Worm (Caenorhabditis elegans) whole organism, young adult: ENCODE results near the gene C30F2.2.
A peak's percentile ranks its signal among the peaks of the same experiment; 100 is the strongest.

ENCODE experiments used
- B0336.3 ChIP-seq: fragments of 200-800 bp; sonication (Bioruptor generic); IDR thresholded peaks from 2 replicates; pipeline ENCODE4 v1.3.6; 2022; ENCODE audit warnings: missing genetic modification characterization, missing compliant biosample characterization
- F37B4.10 ChIP-seq: fragments of 200-800 bp; sonication (Bioruptor generic); IDR thresholded peaks from 2 replicates; pipeline ENCODE4 v1.3.6; 2022; ENCODE audit warnings: missing genetic modification characterization, missing compliant biosample characterization
- T07F8.4 ChIP-seq: sonication (generic microtip); optimal IDR thresholded peaks from 2 replicates; lab custom pipeline; 2016; ENCODE audit warnings: mild to moderate bottlenecking, missing genetic modification characterization, moderate library complexity, missing compliant biosample characterization
- ZK185.1 ChIP-seq: sonication (generic microtip); optimal IDR thresholded peaks from 2 replicates; lab custom pipeline; 2016; ENCODE audit warnings: mild to moderate bottlenecking, missing genetic modification characterization, missing compliant biosample characterization; ENCODE audit not compliant: poor library complexity, severe bottlenecking
- akir-1 ChIP-seq: fragments of 200-800 bp; sonication (Bioruptor generic); optimal IDR thresholded peaks from 2 replicates; lab custom pipeline; 2018; ENCODE audit warnings: mild to moderate bottlenecking, missing genetic modification characterization, moderate library complexity, missing compliant biosample characterization
- aptf-3 ChIP-seq: fragments of 200-800 bp; sonication (Bioruptor generic); IDR thresholded peaks from 2 replicates; pipeline ENCODE4 v1.3.6; 2022; ENCODE audit warnings: missing genetic modification characterization, missing compliant biosample characterization
- atf-7 ChIP-seq: sonication (generic microtip); optimal IDR thresholded peaks from 2 replicates; lab custom pipeline; 2017; ENCODE audit warnings: mild to moderate bottlenecking, missing genetic modification characterization, missing compliant biosample characterization
- athp-1 ChIP-seq: sonication (generic microtip); optimal IDR thresholded peaks from 2 replicates; lab custom pipeline; 2017; ENCODE audit warnings: mild to moderate bottlenecking, missing genetic modification characterization, missing compliant biosample characterization
- attf-5 ChIP-seq: fragments of 200-800 bp; sonication (Bioruptor generic); optimal IDR thresholded peaks from 2 replicates; lab custom pipeline; 2018; ENCODE audit warnings: mild to moderate bottlenecking, missing genetic modification characterization, missing compliant biosample characterization
- attf-6 ChIP-seq: fragments of 200-800 bp; sonication (Bioruptor generic); IDR thresholded peaks from 2 replicates; pipeline ENCODE4 v1.3.6; 2022; ENCODE audit warnings: missing genetic modification reagents, missing genetic modification characterization, missing compliant biosample characterization
- bed-1 ChIP-seq: fragments of 200-800 bp; sonication (Bioruptor generic); IDR thresholded peaks from 2 replicates; pipeline ENCODE4 v1.3.6; 2022; ENCODE audit warnings: missing genetic modification reagents, missing genetic modification characterization, missing compliant biosample characterization
- bed-2 ChIP-seq: fragments of 200-800 bp; sonication (Bioruptor generic); IDR thresholded peaks from 2 replicates; pipeline ENCODE4 v1.3.6; 2022; ENCODE audit warnings: missing genetic modification reagents, missing genetic modification characterization, missing compliant biosample characterization
- cebp-2 ChIP-seq: fragments of 200-800 bp; sonication (Bioruptor generic); IDR thresholded peaks from 2 replicates; pipeline ENCODE4 v1.3.6; 2022; ENCODE audit warnings: missing genetic modification characterization, missing compliant biosample characterization
- die-1 ChIP-seq: sonication (generic microtip); optimal IDR thresholded peaks from 2 replicates; lab custom pipeline; 2016; ENCODE audit warnings: missing genotype, mild to moderate bottlenecking, missing genetic modification characterization, missing compliant biosample characterization
- dox-1 ChIP-seq: fragments of 200-800 bp; sonication (Bioruptor generic); IDR thresholded peaks from 2 replicates; pipeline ENCODE4 v1.3.6; 2022; ENCODE audit warnings: missing genetic modification reagents, missing genetic modification characterization, missing compliant biosample characterization
- egl-44 ChIP-seq: fragments of 200-800 bp; sonication (Bioruptor generic); IDR thresholded peaks from 2 replicates; pipeline ENCODE4 v1.3.6; 2022; ENCODE audit warnings: missing genetic modification reagents, missing genetic modification characterization, missing compliant biosample characterization
- ets-4 ChIP-seq: fragments of 200-800 bp; sonication (Bioruptor generic); optimal IDR thresholded peaks from 2 replicates; lab custom pipeline; 2018; ENCODE audit warnings: mild to moderate bottlenecking, missing genetic modification characterization, missing compliant biosample characterization
- gei-17 ChIP-seq: fragments of 200-800 bp; sonication (Bioruptor generic); optimal IDR thresholded peaks from 2 replicates; lab custom pipeline; 2018; ENCODE audit warnings: mild to moderate bottlenecking, missing genetic modification characterization, missing compliant biosample characterization
- hmg-1.2 ChIP-seq: fragments of 200-800 bp; sonication (Bioruptor generic); IDR thresholded peaks from 2 replicates; pipeline ENCODE4 v1.3.6; 2022; ENCODE audit warnings: missing genetic modification reagents, missing genetic modification characterization, missing compliant biosample characterization
- hmg-20 ChIP-seq: fragments of 200-800 bp; sonication (Bioruptor generic); IDR thresholded peaks from 2 replicates; pipeline ENCODE4 v1.3.6; 2022; ENCODE audit warnings: missing genetic modification reagents, missing genetic modification characterization, missing compliant biosample characterization
- hrde-1 ChIP-seq: sonication (generic microtip); optimal IDR thresholded peaks from 2 replicates; lab custom pipeline; 2016; ENCODE audit warnings: missing genetic modification characterization, mild to moderate bottlenecking, missing compliant biosample characterization, moderate library complexity, missing genotype, missing genetic modification reagents, borderline replicate concordance
- hsf-1 ChIP-seq: fragments of 200-800 bp; sonication (Bioruptor generic); IDR thresholded peaks from 2 replicates; pipeline ENCODE4 v1.3.6; 2022; ENCODE audit warnings: missing genetic modification reagents, missing genetic modification characterization, missing compliant biosample characterization
- lir-1 ChIP-seq: fragments of 200-800 bp; sonication (Bioruptor generic); conservative IDR thresholded peaks from 2 replicates; pipeline ENCODE4 v1.3.6; 2022; ENCODE audit warnings: missing genetic modification reagents, missing genetic modification characterization, missing compliant biosample characterization
- lsy-27 ChIP-seq: sonication (generic microtip); optimal IDR thresholded peaks from 2 replicates; lab custom pipeline; 2017; ENCODE audit warnings: missing genetic modification characterization, mild to moderate bottlenecking, missing compliant biosample characterization, antibody characterized with exemption, missing genotype, borderline replicate concordance; ENCODE audit not compliant: insufficient read depth
- mel-28 ChIP-seq: sonication (generic microtip); optimal IDR thresholded peaks from 2 replicates; lab custom pipeline; 2016; ENCODE audit warnings: borderline replicate concordance, mild to moderate bottlenecking, missing genetic modification characterization, missing compliant biosample characterization
- nfya-1 ChIP-seq: sonication (generic microtip); optimal IDR thresholded peaks from 2 replicates; lab custom pipeline; 2017; ENCODE audit warnings: antibody characterized with exemption, missing compliant biosample characterization, missing genetic modification characterization, borderline replicate concordance; ENCODE audit not compliant: insufficient read depth
- nfya-2 ChIP-seq: fragments of 200-800 bp; sonication (Bioruptor generic); IDR thresholded peaks from 2 replicates; pipeline ENCODE4 v1.3.6; 2022; ENCODE audit warnings: missing genetic modification reagents, missing genetic modification characterization, missing compliant biosample characterization
- nfyb-1 ChIP-seq: fragments of 200-800 bp; sonication (Bioruptor generic); IDR thresholded peaks from 2 replicates; pipeline ENCODE4 v1.3.6; 2022; ENCODE audit warnings: missing genetic modification reagents, missing genetic modification characterization, missing compliant biosample characterization
- nhr-27 ChIP-seq: fragments of 200-800 bp; sonication (Bioruptor generic); optimal IDR thresholded peaks from 2 replicates; lab custom pipeline; 2018; ENCODE audit warnings: mild to moderate bottlenecking, missing genetic modification characterization, moderate library complexity, missing compliant biosample characterization
- nhr-80 ChIP-seq: sonication (generic microtip); optimal IDR thresholded peaks from 2 replicates; lab custom pipeline; 2016; ENCODE audit warnings: missing genetic modification characterization, missing compliant biosample characterization
- pbrm-1 ChIP-seq: fragments of 200-800 bp; sonication (Bioruptor generic); IDR thresholded peaks from 2 replicates; pipeline ENCODE4 v1.3.6; 2022; ENCODE audit warnings: missing genetic modification reagents, missing genetic modification characterization, missing compliant biosample characterization
- pha-4 ChIP-seq: fragments of 150-350 bp; sonication (generic microtip); optimal IDR thresholded peaks from 2 replicates; lab custom pipeline; 2014; ENCODE audit warnings: missing biosample characterization, missing genetic modification reagents, missing genetic modification characterization
- rpc-1 ChIP-seq, 2 experiments: fragments of 150-350 bp in 1 of 2; sonication (generic microtip) in 1 of 2; optimal IDR thresholded peaks; 2 replicates each; lab custom pipeline; 2014 to 2018; ENCODE audit warnings: missing biosample characterization in 1 of 2, missing genetic modification characterization in 1 of 2, missing genetic modification reagents in 1 of 2, missing genotype in 1 of 2
- snpc-4 ChIP-seq, 5 experiments: fragments of 150-350 bp in 1 of 5; sonication (generic microtip) in 4 of 5; optimal IDR thresholded peaks; 2 replicates each; lab custom pipeline; 2014 to 2018; ENCODE audit warnings: missing genetic modification characterization in 5 of 5, missing biosample characterization in 3 of 5, antibody characterized with exemption in 2 of 5, mild to moderate bottlenecking in 2 of 5, missing compliant biosample characterization in 2 of 5, missing genotype in 2 of 5, moderate library complexity in 2 of 5, missing genetic modification reagents in 1 of 5
- sptf-2 ChIP-seq: fragments of 200-800 bp; sonication (Bioruptor generic); optimal IDR thresholded peaks from 2 replicates; lab custom pipeline; 2018; ENCODE audit warnings: mild to moderate bottlenecking, missing genetic modification characterization, missing compliant biosample characterization
- zfh-2 ChIP-seq: fragments of 200-800 bp; sonication (Bioruptor generic); conservative IDR thresholded peaks from 2 replicates; pipeline ENCODE4 v1.3.6; 2022; ENCODE audit warnings: missing genetic modification reagents, missing genetic modification characterization, missing compliant biosample characterization

Gene C30F2.2

DNA sequence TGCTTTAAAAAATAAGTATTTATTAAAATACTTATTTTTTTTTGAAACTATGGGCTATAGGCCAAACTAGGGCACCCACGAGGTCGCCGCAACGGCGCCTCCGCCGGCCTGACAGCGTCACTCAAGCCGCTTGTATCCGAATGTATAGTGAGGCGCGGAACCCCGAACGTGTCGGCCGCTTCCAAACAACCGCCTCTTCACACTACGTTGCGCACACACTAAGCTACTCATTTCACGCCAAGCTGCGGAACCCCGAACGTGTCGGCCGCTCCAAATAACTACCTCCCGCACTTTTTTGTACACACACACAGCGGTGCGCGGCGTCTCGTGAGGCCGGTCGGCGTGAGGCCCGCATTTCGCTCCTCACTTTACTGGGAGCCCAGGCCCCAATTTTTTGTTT, 27.9 kb upstream of the C30F2.2 start:
- no peak for TF ChIP-seq attf-5 (GFP tag; lab: Kevin White, UChicago)
- TF ChIP-seq hmg-1.2 (GFP tag; lab: Robert Waterston, UW) = no peak
- TF ChIP-seq gei-17 (GFP tag; lab: Kevin White, UChicago) = no peak
- no peak for TF ChIP-seq die-1 (tag; lab: Kevin White, UChicago)
- no peak for TF ChIP-seq snpc-4 (GFP tag; optimal IDR thresholded peaks at IDR 0.05; lab: Kevin White, UChicago)
- peak in 2 of 4 experiments; percentile 79 to 87 for TF ChIP-seq snpc-4 (tag; optimal IDR thresholded peaks at IDR 0.05; lab: Kevin White, UChicago)
- no peak for TF ChIP-seq hsf-1 (GFP tag; lab: Robert Waterston, UW)
- TF ChIP-seq akir-1 (GFP tag; lab: Kevin White, UChicago) = no peak
- peak; percentile 70 for TF ChIP-seq zfh-2 (GFP tag; lab: Robert Waterston, UW)
- TF ChIP-seq sptf-2 = no peak
- TF ChIP-seq bed-1 (GFP tag; lab: Robert Waterston, UW) = no peak
- TF ChIP-seq attf-6 (GFP tag; lab: Robert Waterston, UW) = no peak
- no peak for TF ChIP-seq nfya-2
- TF ChIP-seq egl-44 (GFP tag; lab: Robert Waterston, UW) = no peak
- TF ChIP-seq dox-1 = 0 out of 2 replicates have a peak, but pooled peaks have one; percentile 16
- TF ChIP-seq bed-2 (GFP tag; lab: Robert Waterston, UW) = 0 out of 2 replicates have a peak, but pooled peaks have one; percentile 17
- TF ChIP-seq T07F8.4 (tag; lab: Kevin White, UChicago) = no peak
- no peak for TF ChIP-seq athp-1 (tag; lab: Kevin White, UChicago)

ce11 chrX:16105863-16106262, 20.8 kb upstream of the C30F2.2 start:
- no peak for TF ChIP-seq dox-1
- no peak for TF ChIP-seq lir-1 (GFP tag; lab: Robert Waterston, UW)
- TF ChIP-seq aptf-3 (GFP tag; lab: Robert Waterston, UW) = no peak
- TF ChIP-seq nhr-27 (tag; lab: Kevin White, UChicago) = no peak
- no peak for TF ChIP-seq mel-28 (tag; lab: Kevin White, UChicago)
- TF ChIP-seq B0336.3 = no peak
- no peak for TF ChIP-seq lsy-27 (tag; lab: Kevin White, UChicago)
- TF ChIP-seq nhr-80 (tag; lab: Kevin White, UChicago) = no peak
- no peak for TF ChIP-seq snpc-4 (GFP tag; optimal IDR thresholded peaks at IDR 0.05; lab: Kevin White, UChicago)
- no peak for TF ChIP-seq snpc-4 (tag; optimal IDR thresholded peaks at IDR 0.05; lab: Kevin White, UChicago)
- no peak for TF ChIP-seq athp-1 (tag; lab: Kevin White, UChicago)
- TF ChIP-seq cebp-2 (GFP tag; lab: Robert Waterston, UW) = no peak
- no peak for TF ChIP-seq F37B4.10
- no peak for TF ChIP-seq hmg-20 (GFP tag; lab: Robert Waterston, UW)
- TF ChIP-seq pha-4 (tag; lab: Kevin White, UChicago) = no peak
- no peak for TF ChIP-seq atf-7 (tag; lab: Kevin White, UChicago)

ce11 chrX:16103396-16103795, 18.4 kb upstream of the C30F2.2 start, which contains the start of gene ZK1073.2:
Gene ZK1073.2 (plus strand): TSS chrX:16103696.
- TF ChIP-seq ZK185.1 (tag; lab: Kevin White, UChicago) (no peak), rpc-1 (optimal IDR thresholded peaks at IDR 0.05; lab: Kevin White, UChicago) (no peak), rpc-1 (tag; optimal IDR thresholded peaks at IDR 0.05; lab: Kevin White, UChicago) (no peak), atf-7 (tag; lab: Kevin White, UChicago) (no peak), nfya-1 (tag; lab: Kevin White, UChicago) (no peak), nfyb-1 (GFP tag; lab: Robert Waterston, UW) (no peak), ets-4 (GFP tag; lab: Kevin White, UChicago) (no peak), pbrm-1 (no peak), snpc-4 (GFP tag; optimal IDR thresholded peaks at IDR 0.05; lab: Kevin White, UChicago) (no peak), snpc-4 (tag; optimal IDR thresholded peaks at IDR 0.05; lab: Kevin White, UChicago) (no peak), hrde-1 (tag; lab: Kevin White, UChicago) (no peak)
- TF ChIP-seq, all 124 proteins: peak for 0
